Fruit fly (Drosophila melanogaster): Measurements from ENCODE around the gene CG1113.

- peak; percentile 98 for TF ChIP-seq CG5953 (GFP tag; IDR thresholded peaks at IDR 0.05)
- TF ChIP-seq zen (tag; optimal IDR thresholded peaks at IDR 0.05): peak; percentile 89
- peak; percentile 100 for TF ChIP-seq ci (GFP tag; IDR thresholded peaks at IDR 0.05)
- peak; percentile 100 for TF ChIP-seq grn (GFP tag; optimal IDR thresholded peaks at IDR 0.05)
- peak; percentile 96 for TF ChIP-seq ERR (GFP tag; optimal IDR thresholded peaks at IDR 0.05)
- peak; percentile 98 for TF ChIP-seq pb (GFP tag; optimal IDR thresholded peaks at IDR 0.05)
- TF ChIP-seq fd3F (GFP tag; optimal IDR thresholded peaks at IDR 0.05): peak; percentile 58
- no peak for TF ChIP-seq CG14860 (GFP tag; IDR thresholded peaks at IDR 0.05; ENCODE audit: partially characterized antibody)
- peak; percentile 99 for TF ChIP-seq CG15601 (tag; optimal IDR thresholded peaks at IDR 0.05)
- peak; percentile 91 for TF ChIP-seq CG31441 (GFP tag; IDR thresholded peaks at IDR 0.05)
- peak; percentile 81 for TF ChIP-seq CG12769 (tag; optimal IDR thresholded peaks at IDR 0.05)
- peak; percentile 64 for TF ChIP-seq CG3281 (GFP tag; optimal IDR thresholded peaks at IDR 0.05)
Measured at dm6 chr3R:5215334-5216307, 37.3 kb upstream of the CG1113 start.

Data from whole organism, embryonic.